Worm (Caenorhabditis elegans) whole organism, L2 larva: ENCODE data around the gene C34C12.7.

ENCODE experiments used
- aly-2 ChIP-seq: fragments of 150-350 bp; optimal IDR thresholded peaks from 2 replicates; lab custom pipeline; 2014; ENCODE audit warnings: missing biosample characterization, missing genetic modification characterization
- blmp-1 ChIP-seq: sonication (generic microtip); optimal IDR thresholded peaks from 2 replicates; lab custom pipeline; 2017; ENCODE audit warnings: missing genetic modification characterization, mild to moderate bottlenecking, missing compliant biosample characterization, antibody characterized with exemption, moderate library complexity; ENCODE audit not compliant: insufficient read depth
- egl-27 ChIP-seq: sonication (generic microtip); optimal IDR thresholded peaks from 3 replicates; lab custom pipeline; 2017; ENCODE audit warnings: missing biosample characterization, missing genetic modification reagents, missing genetic modification characterization
- nhr-11 ChIP-seq: fragments of 150-350 bp; optimal IDR thresholded peaks from 2 replicates; lab custom pipeline; 2014; ENCODE audit warnings: missing biosample characterization, missing genetic modification characterization
- nhr-23 ChIP-seq: fragments of 150-350 bp; optimal IDR thresholded peaks from 2 replicates; lab custom pipeline; 2014; ENCODE audit warnings: missing biosample characterization, missing genetic modification reagents, missing genetic modification characterization
- ztf-11 ChIP-seq: sonication (generic microtip); optimal IDR thresholded peaks from 2 replicates; lab custom pipeline; 2017; ENCODE audit warnings: missing biosample characterization, missing genetic modification characterization

DNA sequence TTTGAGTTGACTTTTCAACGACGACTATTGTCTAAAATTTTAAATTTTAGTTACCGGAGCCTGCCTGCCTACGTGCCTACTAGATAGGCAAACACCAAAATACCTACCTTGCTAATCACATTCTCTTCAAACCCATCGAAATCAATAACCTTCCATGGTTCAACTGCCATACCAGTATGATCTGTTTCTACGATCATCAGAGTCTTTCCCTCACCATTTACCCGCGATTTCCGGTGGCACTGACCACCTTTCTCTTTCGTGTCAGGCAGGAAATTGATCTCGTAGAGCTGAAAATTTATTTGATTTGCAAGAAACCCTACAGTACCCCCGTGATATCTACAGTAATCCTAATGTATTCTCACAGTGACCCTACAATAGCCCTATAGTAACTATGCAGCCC lies 3.1 kb downstream of the C34C12.7 start:
- TF ChIP-seq aly-2 (no peak), nhr-23 (tag; lab: Kevin White, UChicago) (no peak), ztf-11 (tag; lab: Kevin White, UChicago) (no peak), nhr-11 (tag; lab: Kevin White, UChicago) (no peak), blmp-1 (tag; lab: Kevin White, UChicago) (no peak), egl-27 (no peak)
